Worm (Caenorhabditis elegans): Measurements from ENCODE around the gene cwp-3.

The cwp-3 gene

DNA sequence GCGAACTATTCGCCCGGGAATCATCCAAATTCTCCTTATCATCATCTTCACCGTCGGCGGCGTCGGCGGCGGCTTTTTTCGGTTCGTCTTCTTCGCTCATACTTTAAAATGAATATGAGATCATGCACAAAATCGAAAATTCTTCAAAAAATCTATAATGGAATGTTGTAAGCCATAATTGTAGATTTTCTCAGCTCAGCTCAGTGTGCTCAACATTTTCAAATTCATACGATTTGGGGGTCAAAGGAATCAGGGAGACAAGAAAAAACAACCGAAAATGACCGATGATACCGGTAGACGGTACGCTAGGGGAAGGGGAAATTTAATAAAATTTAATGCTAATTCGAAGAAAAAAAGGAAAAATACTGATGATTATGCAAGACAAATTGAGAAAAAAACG is 24.1 kb upstream of the cwp-3 start, which contains the start of gene ccep-97:
ccep-97 (minus strand) TSS at position 101 of the 400 bp plus-strand sequence.
- TF ChIP-seq nhr-237 (tag; optimal IDR thresholded peaks at IDR 0.05) = no peak
- no peak for TF ChIP-seq lin-39 (tag; optimal IDR thresholded peaks at IDR 0.05)
- no peak for TF ChIP-seq nhr-6 (tag; optimal IDR thresholded peaks at IDR 0.05)
- TF ChIP-seq dmd-4 (tag; optimal IDR thresholded peaks at IDR 0.05) = no peak
- no peak for TF ChIP-seq gmeb-1 (tag; optimal IDR thresholded peaks at IDR 0.05)
- no peak for TF ChIP-seq peb-1 (tag; optimal IDR thresholded peaks at IDR 0.05)
- TF ChIP-seq elt-1 (tag; optimal IDR thresholded peaks at IDR 0.05) = no peak
- TF ChIP-seq unc-55 (GFP tag; optimal IDR thresholded peaks at IDR 0.05) = no peak
- no peak for TF ChIP-seq lsy-2 (tag; optimal IDR thresholded peaks at IDR 0.05)
- no peak for TF ChIP-seq Y55F3AM.14 (GFP tag; optimal IDR thresholded peaks at IDR 0.05)
- no peak for TF ChIP-seq nhr-11 (tag; optimal IDR thresholded peaks at IDR 0.05)
- TF ChIP-seq nhr-77 (tag; optimal IDR thresholded peaks at IDR 0.05) = no peak
- TF ChIP-seq crh-2 (tag; optimal IDR thresholded peaks at IDR 0.05) = no peak
- no peak for TF ChIP-seq blmp-1 (tag; optimal IDR thresholded peaks at IDR 0.05; ENCODE audit: insufficient read depth)
- TF ChIP-seq skn-1 (tag; optimal IDR thresholded peaks at IDR 0.05) = no peak
- TF ChIP-seq ztf-1 (GFP tag; conservative IDR thresholded peaks at IDR 0.05) = no peak

DNA sequence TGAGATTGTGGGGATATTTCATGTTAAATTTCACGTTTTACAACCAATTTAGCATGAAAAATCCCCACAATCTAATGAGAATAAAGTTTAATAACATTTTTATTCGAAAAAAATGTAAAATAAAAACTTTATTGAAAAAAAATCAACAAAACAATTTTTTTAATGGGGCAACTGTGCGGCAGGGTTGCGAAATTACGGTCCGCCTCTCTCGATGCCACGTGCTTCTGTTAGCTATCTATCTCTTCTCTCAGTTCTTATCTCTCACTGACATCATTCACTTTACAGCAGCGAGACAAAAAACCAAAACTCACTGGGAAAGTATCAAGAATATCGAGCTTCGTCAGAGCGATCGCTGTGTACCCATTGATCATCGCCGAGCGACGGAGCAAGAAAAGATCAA is 22.0 kb upstream of the cwp-3 start:
- no peak for TF ChIP-seq alr-1 (tag; optimal IDR thresholded peaks at IDR 0.05)
- peak in 1 of 2 experiments; percentile 12 for TF ChIP-seq lsy-2 (tag; optimal IDR thresholded peaks at IDR 0.05)
- TF ChIP-seq fos-1 (tag; optimal IDR thresholded peaks at IDR 0.05) = peak; percentile 15
- peak in 1 of 2 experiments; percentile 22 for TF ChIP-seq mdl-1 (tag; optimal IDR thresholded peaks at IDR 0.05)
- peak; percentile 50 for TF ChIP-seq ztf-4 (tag; optimal IDR thresholded peaks at IDR 0.05)
- TF ChIP-seq nhr-25 (tag; optimal IDR thresholded peaks at IDR 0.05) = peak; percentile 32
- peak; percentile 10 for TF ChIP-seq C34F6.9 (tag; optimal IDR thresholded peaks at IDR 0.05)
- no peak for TF ChIP-seq blmp-1 (tag; optimal IDR thresholded peaks at IDR 0.05; ENCODE audit: insufficient read depth)
- no peak for TF ChIP-seq unc-39 (tag; optimal IDR thresholded peaks at IDR 0.05)
- peak; percentile 28 for TF ChIP-seq crh-2 (tag; optimal IDR thresholded peaks at IDR 0.05)
- TF ChIP-seq nhr-129 (tag; optimal IDR thresholded peaks at IDR 0.05) = peak; percentile 38

- TF ChIP-seq F13H6.1 (tag; optimal IDR thresholded peaks at IDR 0.05) (no peak), nhr-10 (tag; optimal IDR thresholded peaks at IDR 0.05) (no peak), ztf-4 (tag; optimal IDR thresholded peaks at IDR 0.05) (no peak), nhr-25 (tag; optimal IDR thresholded peaks at IDR 0.05) (no peak), unc-39 (tag; optimal IDR thresholded peaks at IDR 0.05) (no peak)
Measured at ce11 chrV:4823323-4823682, 19.3 kb upstream of the cwp-3 start, which contains the start of gene adss-1. adss-1 (minus strand) TSS chrV:4823423.

DNA sequence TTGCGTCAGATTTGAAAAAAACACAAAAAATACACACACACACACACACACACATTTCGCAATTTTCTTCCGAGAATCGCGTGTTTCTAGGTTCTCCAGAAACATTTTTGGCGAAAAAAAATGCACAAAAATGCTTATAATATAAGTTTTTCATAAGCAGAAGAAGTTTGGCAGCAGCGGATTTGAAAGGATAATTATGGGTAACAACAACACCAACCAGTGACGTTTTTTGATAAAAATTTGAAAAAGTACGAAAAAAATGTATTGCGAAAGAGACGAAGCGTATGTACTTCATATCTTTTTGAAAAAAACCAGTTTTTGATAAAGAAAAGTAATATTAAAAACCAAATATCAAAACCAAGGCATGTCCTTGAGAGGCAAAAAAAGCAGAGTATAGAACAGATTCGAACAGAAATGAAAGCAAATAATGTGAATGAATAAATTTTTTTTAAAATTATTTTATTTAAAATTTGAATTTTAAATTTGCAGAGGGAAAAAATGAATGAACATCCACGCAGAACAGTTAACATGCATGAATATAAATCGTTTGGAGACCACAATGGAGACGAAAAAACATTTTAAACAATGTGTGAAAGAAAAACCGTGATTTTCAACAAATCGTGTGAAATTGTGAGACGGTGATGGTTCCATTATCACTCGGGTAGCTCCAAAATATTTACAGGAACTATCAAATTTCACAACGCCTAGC is 18.8 kb upstream of the cwp-3 start:
- peak; percentile 95 for TF ChIP-seq ztf-4 (tag; optimal IDR thresholded peaks at IDR 0.05)
- peak; percentile 33 for TF ChIP-seq crh-2 (tag; optimal IDR thresholded peaks at IDR 0.05)
- TF ChIP-seq ceh-16 (tag; optimal IDR thresholded peaks at IDR 0.05) = no peak
- TF ChIP-seq ama-1 (optimal IDR thresholded peaks at IDR 0.05) = peak; percentile 54
- no peak for TF ChIP-seq mab-5 (tag; optimal IDR thresholded peaks at IDR 0.05)
- no peak for TF ChIP-seq ceh-82 (tag; optimal IDR thresholded peaks at IDR 0.05)
- TF ChIP-seq nhr-25 (tag; optimal IDR thresholded peaks at IDR 0.05) = peak; percentile 51
- no peak for TF ChIP-seq sem-4 (tag; optimal IDR thresholded peaks at IDR 0.05)
- TF ChIP-seq lin-13 (GFP tag; optimal IDR thresholded peaks at IDR 0.05) = peak; percentile 64
- TF ChIP-seq C34F6.9 (tag; optimal IDR thresholded peaks at IDR 0.05) = peak; percentile 47
- no peak for TF ChIP-seq peb-1 (tag; optimal IDR thresholded peaks at IDR 0.05)
- peak; percentile 7 for TF ChIP-seq sma-3 (GFP tag; optimal IDR thresholded peaks at IDR 0.05)
- TF ChIP-seq gmeb-1 (tag; optimal IDR thresholded peaks at IDR 0.05) = peak; percentile 29
- TF ChIP-seq Y55F3AM.14 (GFP tag; optimal IDR thresholded peaks at IDR 0.05) = peak; percentile 92
- peak in 1 of 2 experiments; percentile 30 for TF ChIP-seq lsy-2 (tag; optimal IDR thresholded peaks at IDR 0.05)
- no peak for TF ChIP-seq blmp-1 (tag; optimal IDR thresholded peaks at IDR 0.05; ENCODE audit: insufficient read depth)
- TF ChIP-seq unc-55 (GFP tag; optimal IDR thresholded peaks at IDR 0.05) = peak; percentile 25
- TF ChIP-seq nhr-129 (tag; optimal IDR thresholded peaks at IDR 0.05) = peak; percentile 56
